Fruit fly (Drosophila melanogaster) S2 (cell line): ENCODE measurements around the gene Acn.
A peak's percentile ranks its signal among the peaks of the same experiment; 100 is the strongest.

Source experiments
- CG8478 ChIP-seq: fragments of >200 bp; optimal IDR thresholded peaks from 2 replicates; lab custom pipeline; 2018
- CTCF ChIP-seq, 2 experiments: fragments of >200 bp; optimal IDR thresholded peaks; 2 replicates each; lab custom pipeline; 2018

Gene Acn

dm6 chr2L:19045111-19045560 lies at the start of gene Acn, which contains the start of gene Ttc19:
TSS of gene Acn (plus strand) at chr2L:19045355.
TSS of gene Ttc19 (minus strand) at chr2L:19045148.
- TF ChIP-seq CTCF (optimal IDR thresholded peaks at IDR 0.05; lab: Kevin White, UChicago) (peak in 1 of 2 experiments; percentile 16), CG8478 (lab: Kevin White, UChicago) (no peak)

- TF ChIP-seq CTCF (optimal IDR thresholded peaks at IDR 0.05; lab: Kevin White, UChicago): no peak
- no peak for TF ChIP-seq CG8478 (lab: Kevin White, UChicago)
These were observed 49.3 kb upstream of the Acn start, which contains the start of gene CG10650 for dm6 chr2L:18995660-18996417. TSS of gene CG10650 (minus strand) at chr2L:18995934.

- no peak for TF ChIP-seq CG8478 (lab: Kevin White, UChicago)
- TF ChIP-seq CTCF (optimal IDR thresholded peaks at IDR 0.05; lab: Kevin White, UChicago): no peak
These were observed 48.0 kb upstream of the Acn start, which contains the start of gene CG31792 for dm6 chr2L:18997148-18997547. TSS of gene CG31792 (plus strand) at chr2L:18997448.

dm6 chr2L:19002468-19002867 lies 42.7 kb upstream of the Acn start:
- TF ChIP-seq CTCF (optimal IDR thresholded peaks at IDR 0.05; lab: Kevin White, UChicago): no peak
- TF ChIP-seq CG8478 (lab: Kevin White, UChicago): no peak

dm6 chr2L:19002959-19003371 lies 42.2 kb upstream of the Acn start, which contains the start of gene CG31793:
TSS of gene CG31793 (plus strand) at chr2L:19003367.
- TF ChIP-seq CG8478 (lab: Kevin White, UChicago): no peak
- TF ChIP-seq CTCF (optimal IDR thresholded peaks at IDR 0.05; lab: Kevin White, UChicago): no peak

dm6 chr2L:19009130-19009529 lies 36.0 kb upstream of the Acn start, which contains the start of gene RpL30:
TSS of gene RpL30 (minus strand) at chr2L:19009306.
- TF ChIP-seq CG8478 (lab: Kevin White, UChicago) (no peak), CTCF (optimal IDR thresholded peaks at IDR 0.05; lab: Kevin White, UChicago) (peak; percentile 75 to 83)

- TF ChIP-seq CG8478 (lab: Kevin White, UChicago) (no peak), CTCF (optimal IDR thresholded peaks at IDR 0.05; lab: Kevin White, UChicago) (no peak)
These were observed 35.1 kb upstream of the Acn start for dm6 chr2L:19010037-19010436.

- no peak for TF ChIP-seq CTCF (optimal IDR thresholded peaks at IDR 0.05; lab: Kevin White, UChicago)
- no peak for TF ChIP-seq CG8478 (lab: Kevin White, UChicago)
These were observed 34.6 kb upstream of the Acn start, which contains the start of gene robl37BC for dm6 chr2L:19010566-19010965. TSS of gene robl37BC (plus strand) at chr2L:19010866.

- TF ChIP-seq CG8478 (lab: Kevin White, UChicago): no peak
- TF ChIP-seq CTCF (optimal IDR thresholded peaks at IDR 0.05; lab: Kevin White, UChicago): no peak
These were observed 33.1 kb upstream of the Acn start for dm6 chr2L:19011895-19012645.

dm6 chr2L:19012776-19013328 lies 32.3 kb upstream of the Acn start:
- TF ChIP-seq CG8478 (lab: Kevin White, UChicago): no peak
- TF ChIP-seq CTCF (optimal IDR thresholded peaks at IDR 0.05; lab: Kevin White, UChicago): no peak

dm6 chr2L:19014032-19014880 lies 30.9 kb upstream of the Acn start:
- TF ChIP-seq CG8478 (lab: Kevin White, UChicago) (no peak), CTCF (optimal IDR thresholded peaks at IDR 0.05; lab: Kevin White, UChicago) (no peak)

dm6 chr2L:19014881-19015366 lies 30.2 kb upstream of the Acn start:
- no peak for TF ChIP-seq CG8478 (lab: Kevin White, UChicago)
- no peak for TF ChIP-seq CTCF (optimal IDR thresholded peaks at IDR 0.05; lab: Kevin White, UChicago)

- TF ChIP-seq CTCF (optimal IDR thresholded peaks at IDR 0.05; lab: Kevin White, UChicago) (no peak), CG8478 (lab: Kevin White, UChicago) (no peak)
These were observed 29.5 kb upstream of the Acn start for dm6 chr2L:19015628-19016027.
